Fruit fly (Drosophila melanogaster): ENCODE measurements around the gene Atg4a.

Atg4a gene

dm6 chr2L:1073530-1073929 lies 7.2 kb upstream of the Atg4a start (continued):
- TF ChIP-seq CG6765 (GFP tag; optimal IDR thresholded peaks at IDR 0.05): no peak
- TF ChIP-seq gsb (GFP tag; IDR thresholded peaks at IDR 0.05): no peak
- TF ChIP-seq Atf-2 (GFP tag; optimal IDR thresholded peaks at IDR 0.05): no peak
- no peak for TF ChIP-seq Dp (GFP tag; optimal IDR thresholded peaks at IDR 0.05)
- peak; percentile 4 for TF ChIP-seq CG11504 (tag; optimal IDR thresholded peaks at IDR 0.05)

dm6 chr2L:1074180-1074864 lies 6.4 kb upstream of the Atg4a start:
- TF ChIP-seq CG15011 (GFP tag; optimal IDR thresholded peaks at IDR 0.05) (peak; percentile 66), pb (GFP tag; optimal IDR thresholded peaks at IDR 0.05) (peak; percentile 35), Sry-δ (GFP tag; optimal IDR thresholded peaks at IDR 0.05) (peak; percentile 35), CG1603 (tag; optimal IDR thresholded peaks at IDR 0.05) (peak; percentile 96), CG1233 (GFP tag; optimal IDR thresholded peaks at IDR 0.05) (peak; percentile 66), wdn (GFP tag; IDR thresholded peaks at IDR 0.05) (0 out of 2 replicates have a peak, but pooled peaks have one; percentile 26), gro (GFP tag; optimal IDR thresholded peaks at IDR 0.05) (no peak), kah (GFP tag; optimal IDR thresholded peaks at IDR 0.05) (peak; percentile 52), sug (tag; optimal IDR thresholded peaks at IDR 0.05) (peak; percentile 17), Ets97D (GFP tag; optimal IDR thresholded peaks at IDR 0.05) (peak; percentile 21), nau (GFP tag; optimal IDR thresholded peaks at IDR 0.05) (peak; percentile 74), Adf1 (GFP tag; IDR thresholded peaks at IDR 0.05) (no peak), onecut (GFP tag; IDR thresholded peaks at IDR 0.05) (peak; percentile 66), Atf6 (GFP tag; IDR thresholded peaks at IDR 0.05) (peak; percentile 70), Six4 (GFP tag; optimal IDR thresholded peaks at IDR 0.05) (peak; percentile 80), knrl (GFP tag; IDR thresholded peaks at IDR 0.05; ENCODE audit: partially characterized antibody) (no peak), Dip3 (GFP tag; optimal IDR thresholded peaks at IDR 0.05) (no peak), CG32767 (GFP tag; IDR thresholded peaks at IDR 0.05) (peak; percentile 71), Hr39 (optimal IDR thresholded peaks at IDR 0.05) (no peak), CG7786 (GFP tag; optimal IDR thresholded peaks at IDR 0.05) (peak; percentile 50), CG12071 (GFP tag; optimal IDR thresholded peaks at IDR 0.05) (peak; percentile 75), gce (GFP tag; IDR thresholded peaks at IDR 0.05) (0 out of 3 replicates have a peak, but pooled peaks have one; percentile 58), CG2199 (GFP tag; IDR thresholded peaks at IDR 0.05) (0 out of 3 replicates have a peak, but pooled peaks have one; percentile 6), Aef1 (GFP tag; IDR thresholded peaks at IDR 0.05) (peak; percentile 62), Doc3 (GFP tag; IDR thresholded peaks at IDR 0.05; ENCODE audit: partially characterized antibody) (no peak), CG33213 (GFP tag; optimal IDR thresholded peaks at IDR 0.05) (peak; percentile 42), Gug (GFP tag; IDR thresholded peaks at IDR 0.05) (peak; percentile 42; the same call in 1 of the 4 replicates), HmgZ (tag; optimal IDR thresholded peaks at IDR 0.05) (peak; percentile 58), CG14710 (tag; optimal IDR thresholded peaks at IDR 0.05) (peak; percentile 85), CG4328 (GFP tag; optimal IDR thresholded peaks at IDR 0.05) (peak; percentile 41), fru (optimal IDR thresholded peaks at IDR 0.05) (no peak), CG31224 (GFP tag; IDR thresholded peaks at IDR 0.05) (peak; percentile 53; the same call in 1 of the 2 replicates), CG12236 (GFP tag; optimal IDR thresholded peaks at IDR 0.05) (peak; percentile 71), CG2120 (GFP tag; optimal IDR thresholded peaks at IDR 0.05) (peak; percentile 60), CG6765 (GFP tag; optimal IDR thresholded peaks at IDR 0.05) (no peak), CG17802 (tag; optimal IDR thresholded peaks at IDR 0.05) (peak; percentile 66), CG7357 (GFP tag; IDR thresholded peaks at IDR 0.05) (no peak), pho (GFP tag; optimal IDR thresholded peaks at IDR 0.05) (peak; percentile 55), grau (tag; optimal IDR thresholded peaks at IDR 0.05) (peak; percentile 86), dm (GFP tag; optimal IDR thresholded peaks at IDR 0.05) (peak; percentile 51), NC2β (GFP tag; optimal IDR thresholded peaks at IDR 0.05) (peak; percentile 74), mam (GFP tag; optimal IDR thresholded peaks at IDR 0.05) (peak; percentile 59), Pdp1 (GFP tag; optimal IDR thresholded peaks at IDR 0.05) (peak; percentile 66 to 79), Hand (GFP tag; optimal IDR thresholded peaks at IDR 0.05) (peak; percentile 19), Lpt (GFP tag; optimal IDR thresholded peaks at IDR 0.05) (no peak)

Measured in whole organism, embryonic.